Worm (Caenorhabditis elegans): ENCODE measurements around the gene Y54G2A.11.
"Not testable (repeated sequence)": the region's sequence is repeated elsewhere in the genome, so short reads cannot be mapped to it uniquely, and the experiment has no call there.

The Y54G2A.11 gene

ce11 chrIV:2725784-2726183 is 45.8 kb downstream of the Y54G2A.11 start, which contains the start of gene ubxn-2 (continued):
- peak; percentile 64 for TF ChIP-seq hlh-11 (tag; optimal IDR thresholded peaks at IDR 0.05)
- peak; percentile 35 for TF ChIP-seq jun-1 (tag; optimal IDR thresholded peaks at IDR 0.05)
- no peak for TF ChIP-seq nhr-237 (tag; optimal IDR thresholded peaks at IDR 0.05)
- TF ChIP-seq ztf-7 (tag; optimal IDR thresholded peaks at IDR 0.05), result peak; percentile 80
- no peak for TF ChIP-seq Y105C5A.15 (GFP tag; IDR thresholded peaks at IDR 0.05)
- TF ChIP-seq nhr-28 (tag; optimal IDR thresholded peaks at IDR 0.05), result peak; percentile 43
- TF ChIP-seq saeg-2 (GFP tag; IDR thresholded peaks at IDR 0.05), result no peak
- TF ChIP-seq nhr-11 (tag; optimal IDR thresholded peaks at IDR 0.05), result peak; percentile 24
- peak; percentile 37 for TF ChIP-seq unc-130 (GFP tag; optimal IDR thresholded peaks at IDR 0.05)
- peak; percentile 32 for TF ChIP-seq spr-3 (GFP tag; optimal IDR thresholded peaks at IDR 0.05)
- TF ChIP-seq rbr-2 (tag; optimal IDR thresholded peaks at IDR 0.05), result peak; percentile 77
- TF ChIP-seq pha-4 (GFP tag; IDR thresholded peaks at IDR 0.05), result peak; percentile 67
- TF ChIP-seq pha-4 (tag; optimal IDR thresholded peaks at IDR 0.05), result no peak
- peak; percentile 85 for TF ChIP-seq lin-38 (GFP tag; IDR thresholded peaks at IDR 0.05)
- TF ChIP-seq fkh-10 (GFP tag; optimal IDR thresholded peaks at IDR 0.05), result peak; percentile 34
- peak; percentile 28 for TF ChIP-seq nhr-48 (tag; optimal IDR thresholded peaks at IDR 0.05)
- no peak for TF ChIP-seq ceh-32 (tag; optimal IDR thresholded peaks at IDR 0.05; ENCODE audit: poor library complexity)
- peak; percentile 70 for TF ChIP-seq T26A8.4 (GFP tag; IDR thresholded peaks at IDR 0.05)
- no peak for TF ChIP-seq tra-1 (GFP tag; IDR thresholded peaks at IDR 0.05)
- no peak for TF ChIP-seq Y48G9A.11 (GFP tag; IDR thresholded peaks at IDR 0.05)
- TF ChIP-seq T20F7.1 (GFP tag; optimal IDR thresholded peaks at IDR 0.05), result peak; percentile 29
- TF ChIP-seq madf-9 (GFP tag; conservative IDR thresholded peaks at IDR 0.05), result no peak
- no peak for TF ChIP-seq egl-43 (GFP tag; IDR thresholded peaks at IDR 0.05)
- peak; percentile 80 for TF ChIP-seq hmg-1.1 (GFP tag; IDR thresholded peaks at IDR 0.05)
- peak; percentile 78 for TF ChIP-seq nhr-102 (tag; optimal IDR thresholded peaks at IDR 0.05)
- peak; percentile 27 for TF ChIP-seq duxl-1 (tag; optimal IDR thresholded peaks at IDR 0.05; ENCODE audit: poor library complexity)
- no peak for TF ChIP-seq aha-1 (tag)
- TF ChIP-seq D1046.2 (GFP tag; IDR thresholded peaks at IDR 0.05), result 0 out of 2 replicates have a peak, but pooled peaks have one; percentile 7
- no peak for TF ChIP-seq mxl-2 (GFP tag; conservative IDR thresholded peaks at IDR 0.05)
- peak; percentile 79 for TF ChIP-seq mep-1 (tag; optimal IDR thresholded peaks at IDR 0.05)
- TF ChIP-seq skn-1 (tag; optimal IDR thresholded peaks at IDR 0.05), result no peak
- TF ChIP-seq snpc-1.2 (GFP tag; IDR thresholded peaks at IDR 0.05), result no peak
- TF ChIP-seq F10B5.3 (tag; optimal IDR thresholded peaks at IDR 0.05), result peak; percentile 25
- TF ChIP-seq daf-16 (GFP tag; optimal IDR thresholded peaks at IDR 0.05), result no peak
- peak; percentile 34 for TF ChIP-seq daf-16 (tag; optimal IDR thresholded peaks at IDR 0.05)
- TF ChIP-seq dmd-9 (GFP tag; IDR thresholded peaks at IDR 0.05), result 0 out of 2 replicates have a peak, but pooled peaks have one; percentile 43
- TF ChIP-seq dve-1 (tag; optimal IDR thresholded peaks at IDR 0.05; ENCODE audit: insufficient read depth), result peak; percentile 80
- TF ChIP-seq lin-39 (tag; optimal IDR thresholded peaks at IDR 0.05), result no peak
- TF ChIP-seq Y75B8A.6 (GFP tag; IDR thresholded peaks at IDR 0.05), result no peak

ce11 chrIV:2719734-2720133 is 51.9 kb downstream of the Y54G2A.11 start, which contains the start of gene ndua-12:
ndua-12 (minus strand) TSS chrIV:2719834.
- not testable (repeated sequence) for TF ChIP-seq lin-13 (GFP tag; optimal IDR thresholded peaks at IDR 0.05); nhr-10 (tag; optimal IDR thresholded peaks at IDR 0.05); ces-1 (GFP tag; optimal IDR thresholded peaks at IDR 0.05)
